Fruit fly (Drosophila melanogaster): Measurements from ENCODE around the gene svr.
A peak's percentile ranks its signal among the peaks of the same experiment; 100 is the strongest.

Gene svr

dm6 chrX:492701-493299, 3.4 kb upstream of the svr start:
- TF ChIP-seq CG11617 (GFP tag; optimal IDR thresholded peaks at IDR 0.05) (peak; percentile 11), CG5204 (GFP tag; optimal IDR thresholded peaks at IDR 0.05) (no peak), Hr96 (GFP tag; optimal IDR thresholded peaks at IDR 0.05) (no peak), Clk (GFP tag; optimal IDR thresholded peaks at IDR 0.05) (no peak), cic (GFP tag; optimal IDR thresholded peaks at IDR 0.05) (no peak), cnc (optimal IDR thresholded peaks at IDR 0.05) (no peak), CG7101 (tag; optimal IDR thresholded peaks at IDR 0.05) (no peak), CG33017 (tag; optimal IDR thresholded peaks at IDR 0.05) (no peak), kay (GFP tag; ENCODE audit: borderline replicate concordance) (no peak), CG12768 (GFP tag; optimal IDR thresholded peaks at IDR 0.05) (peak; percentile 35)

dm6 chrX:493445-494190, 2.6 kb upstream of the svr start, which contains the start of gene CG17896:
TSS of gene CG17896 (minus strand) at chrX:493495.
- no peak for TF ChIP-seq Hr96 (GFP tag; optimal IDR thresholded peaks at IDR 0.05)
- TF ChIP-seq Crg-1 (GFP tag; optimal IDR thresholded peaks at IDR 0.05) = peak; percentile 86
- peak; percentile 89 for TF ChIP-seq CG11617 (GFP tag; optimal IDR thresholded peaks at IDR 0.05)
- no peak for TF ChIP-seq cnc (optimal IDR thresholded peaks at IDR 0.05)
- no peak for TF ChIP-seq kay (GFP tag; ENCODE audit: borderline replicate concordance)
- TF ChIP-seq bab1 (GFP tag; optimal IDR thresholded peaks at IDR 0.05) = peak; percentile 96
- peak; percentile 99 for TF ChIP-seq ovo (GFP tag; optimal IDR thresholded peaks at IDR 0.05)
- peak; percentile 89 for TF ChIP-seq CG12768 (GFP tag; optimal IDR thresholded peaks at IDR 0.05)
- peak; percentile 87 for TF ChIP-seq CG7045 (GFP tag; optimal IDR thresholded peaks at IDR 0.05)
- peak; percentile 91 for TF ChIP-seq cic (GFP tag; optimal IDR thresholded peaks at IDR 0.05)
- peak; percentile 92 for TF ChIP-seq tj (GFP tag; optimal IDR thresholded peaks at IDR 0.05)
- peak; percentile 82 for TF ChIP-seq pad (GFP tag; optimal IDR thresholded peaks at IDR 0.05)
- TF ChIP-seq Clk (GFP tag; optimal IDR thresholded peaks at IDR 0.05) = peak; percentile 80
- TF ChIP-seq CG33017 (tag; optimal IDR thresholded peaks at IDR 0.05) = peak; percentile 96
- peak; percentile 96 for TF ChIP-seq CG7101 (tag; optimal IDR thresholded peaks at IDR 0.05)
- TF ChIP-seq CG1620 (GFP tag; optimal IDR thresholded peaks at IDR 0.05) = no peak
- TF ChIP-seq Mnt (GFP tag; optimal IDR thresholded peaks at IDR 0.05) = peak; percentile 78
- TF ChIP-seq CG14711 (tag; optimal IDR thresholded peaks at IDR 0.05) = peak; percentile 94
- peak; percentile 15 for TF ChIP-seq toe (GFP tag; optimal IDR thresholded peaks at IDR 0.05)
- TF ChIP-seq CG5204 (GFP tag; optimal IDR thresholded peaks at IDR 0.05) = no peak

DNA sequence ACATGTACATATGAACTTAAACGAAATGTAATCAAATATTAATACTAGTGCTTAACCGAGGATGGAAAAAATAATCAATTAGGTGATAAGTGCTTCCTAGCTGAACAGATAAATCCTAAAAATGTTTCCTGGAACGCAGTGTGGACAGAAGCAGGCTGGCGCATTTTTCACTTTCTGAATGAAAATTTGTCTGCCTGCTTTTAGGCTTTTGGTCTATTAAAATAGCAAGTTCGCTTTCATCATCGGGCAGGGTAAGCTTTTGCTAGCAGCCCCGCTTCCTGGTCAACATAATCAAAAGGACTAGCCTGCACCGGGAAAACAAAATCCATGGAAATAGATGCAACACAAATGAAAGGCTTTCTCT, 2.1 kb upstream of the svr start:
- TF ChIP-seq Clk (GFP tag; optimal IDR thresholded peaks at IDR 0.05) = no peak
- TF ChIP-seq bab1 (GFP tag; optimal IDR thresholded peaks at IDR 0.05) = no peak
- TF ChIP-seq toe (GFP tag; optimal IDR thresholded peaks at IDR 0.05) = no peak
- TF ChIP-seq CG7045 (GFP tag; optimal IDR thresholded peaks at IDR 0.05) = no peak
- no peak for TF ChIP-seq Crg-1 (GFP tag; optimal IDR thresholded peaks at IDR 0.05)
- TF ChIP-seq CG7101 (tag; optimal IDR thresholded peaks at IDR 0.05) = no peak
- TF ChIP-seq cnc (optimal IDR thresholded peaks at IDR 0.05) = no peak
- TF ChIP-seq CG14711 (tag; optimal IDR thresholded peaks at IDR 0.05) = no peak
- TF ChIP-seq CG12768 (GFP tag; optimal IDR thresholded peaks at IDR 0.05) = no peak
- no peak for TF ChIP-seq Mnt (GFP tag; optimal IDR thresholded peaks at IDR 0.05)
- TF ChIP-seq CG5204 (GFP tag; optimal IDR thresholded peaks at IDR 0.05) = no peak
- TF ChIP-seq tj (GFP tag; optimal IDR thresholded peaks at IDR 0.05) = no peak
- no peak for TF ChIP-seq cic (GFP tag; optimal IDR thresholded peaks at IDR 0.05)
- TF ChIP-seq ovo (GFP tag; optimal IDR thresholded peaks at IDR 0.05) = no peak
- TF ChIP-seq CG33017 (tag; optimal IDR thresholded peaks at IDR 0.05) = no peak

DNA sequence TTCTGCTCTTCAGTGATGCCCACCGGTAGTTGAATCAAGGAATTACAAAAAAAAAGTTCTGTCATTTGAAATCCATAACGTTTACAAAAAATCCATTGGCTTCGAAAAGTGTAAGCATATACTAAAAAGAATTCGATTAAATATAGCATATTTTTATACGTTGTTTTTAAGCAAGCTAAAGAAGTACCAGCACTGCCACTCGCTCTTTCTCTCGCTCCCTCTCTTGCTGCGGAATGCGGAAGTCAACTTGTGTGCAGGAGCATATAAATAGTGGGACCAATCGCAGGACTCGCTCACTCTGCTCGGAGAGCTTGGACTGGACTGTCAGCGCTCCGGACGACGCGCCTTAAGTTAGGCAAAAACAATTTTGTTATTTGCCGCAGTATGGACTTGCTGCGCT, 1.6 kb upstream of the svr start, which contains the start of gene CG17778:
CG17778 (plus strand) TSS at position 8 of the 400 bp plus-strand sequence.
- TF ChIP-seq cnc (optimal IDR thresholded peaks at IDR 0.05) = no peak
- no peak for TF ChIP-seq CG1620 (GFP tag; optimal IDR thresholded peaks at IDR 0.05)
- no peak for TF ChIP-seq ovo (GFP tag; optimal IDR thresholded peaks at IDR 0.05)
- no peak for TF ChIP-seq Hr96 (GFP tag; optimal IDR thresholded peaks at IDR 0.05)
- TF ChIP-seq CG12768 (GFP tag; optimal IDR thresholded peaks at IDR 0.05) = no peak
- no peak for TF ChIP-seq CG7045 (GFP tag; optimal IDR thresholded peaks at IDR 0.05)
- no peak for TF ChIP-seq kay (GFP tag; ENCODE audit: borderline replicate concordance)
- no peak for TF ChIP-seq Mnt (GFP tag; optimal IDR thresholded peaks at IDR 0.05)
- no peak for TF ChIP-seq CG14711 (tag; optimal IDR thresholded peaks at IDR 0.05)
- TF ChIP-seq Crg-1 (GFP tag; optimal IDR thresholded peaks at IDR 0.05) = no peak
- TF ChIP-seq CG5204 (GFP tag; optimal IDR thresholded peaks at IDR 0.05) = no peak
- no peak for TF ChIP-seq tj (GFP tag; optimal IDR thresholded peaks at IDR 0.05)
- TF ChIP-seq CG33017 (tag; optimal IDR thresholded peaks at IDR 0.05) = no peak

DNA sequence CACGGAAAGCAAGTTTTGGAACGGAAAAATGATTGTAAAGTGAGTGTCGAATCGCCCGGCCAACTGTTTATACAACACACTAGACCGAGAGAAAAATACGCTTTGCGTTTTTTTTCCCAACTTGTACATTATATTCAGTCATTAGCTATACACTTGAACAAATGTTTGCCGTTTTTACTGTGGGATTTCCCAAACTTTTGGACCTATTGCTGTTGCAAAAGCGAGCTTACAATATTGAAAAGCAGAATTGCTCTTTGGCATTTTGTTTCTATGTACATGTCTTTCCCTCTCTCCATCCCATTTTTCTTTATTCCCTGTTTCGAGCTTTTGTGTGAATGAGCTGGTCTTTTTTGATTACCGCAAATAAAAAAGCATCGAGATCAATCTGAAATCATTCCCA, 1.2 kb downstream of the svr start:
- TF ChIP-seq kay (GFP tag; ENCODE audit: borderline replicate concordance) (no peak), cic (GFP tag; optimal IDR thresholded peaks at IDR 0.05) (peak; percentile 14)

- TF ChIP-seq tj (GFP tag; optimal IDR thresholded peaks at IDR 0.05) (no peak), CG7045 (GFP tag; optimal IDR thresholded peaks at IDR 0.05) (no peak), CG12768 (GFP tag; optimal IDR thresholded peaks at IDR 0.05) (no peak), pad (GFP tag; optimal IDR thresholded peaks at IDR 0.05) (peak; percentile 1), CG33017 (tag; optimal IDR thresholded peaks at IDR 0.05) (no peak), toe (GFP tag; optimal IDR thresholded peaks at IDR 0.05) (no peak), bab1 (GFP tag; optimal IDR thresholded peaks at IDR 0.05) (no peak), Crg-1 (GFP tag; optimal IDR thresholded peaks at IDR 0.05) (no peak), CG7101 (tag; optimal IDR thresholded peaks at IDR 0.05) (peak; percentile 43), Clk (GFP tag; optimal IDR thresholded peaks at IDR 0.05) (no peak), cic (GFP tag; optimal IDR thresholded peaks at IDR 0.05) (no peak), Mnt (GFP tag; optimal IDR thresholded peaks at IDR 0.05) (no peak), ovo (GFP tag; optimal IDR thresholded peaks at IDR 0.05) (no peak), CG14711 (tag; optimal IDR thresholded peaks at IDR 0.05) (no peak), kay (GFP tag; ENCODE audit: borderline replicate concordance) (no peak), cnc (optimal IDR thresholded peaks at IDR 0.05) (no peak), CG5204 (GFP tag; optimal IDR thresholded peaks at IDR 0.05) (no peak)
These were observed 2.2 kb downstream of the svr start for dm6 chrX:498434-498833.
